Worm (Caenorhabditis elegans): ENCODE results near the gene scvp-1.

- TF ChIP-seq flt-1 (GFP tag; IDR thresholded peaks at IDR 0.05), result no peak
- TF ChIP-seq hnd-1 (tag; optimal IDR thresholded peaks at IDR 0.05), result no peak
- no peak for TF ChIP-seq ama-1 (optimal IDR thresholded peaks at IDR 0.05)
- TF ChIP-seq tbx-37 (GFP tag; conservative IDR thresholded peaks at IDR 0.05), result no peak
- no peak for TF ChIP-seq scrt-1 (GFP tag; IDR thresholded peaks at IDR 0.05)
- no peak for TF ChIP-seq pes-1 (GFP tag; IDR thresholded peaks at IDR 0.05)
- no peak for TF ChIP-seq sea-1 (GFP tag; conservative IDR thresholded peaks at IDR 0.05)
- no peak for TF ChIP-seq ceh-13 (GFP tag; optimal IDR thresholded peaks at IDR 0.05)
- no peak for TF ChIP-seq B0310.2 (tag; optimal IDR thresholded peaks at IDR 0.05)
Measured at ce11 chrV:10889774-10890173, 41.3 kb downstream of the scvp-1 start.

Data from whole organism, early embryonic.